Worm (Caenorhabditis elegans) whole organism, mixed stage, embryonic: ENCODE measurements around the gene F44D12.8.

Experiments
- ceh-39 ChIP-seq: fragments of 150-350 bp; optimal IDR thresholded peaks from 2 replicates; lab custom pipeline; 2014; ENCODE audit warnings: missing biosample characterization, missing genetic modification characterization
- flh-1 ChIP-seq: fragments of 200-800 bp; sonication (Bioruptor generic); optimal IDR thresholded peaks from 2 replicates; lab custom pipeline; 2018; ENCODE audit warnings: mild to moderate bottlenecking, missing genetic modification characterization, moderate library complexity, missing compliant biosample characterization
- lin-13 ChIP-seq: fragments of 150-350 bp; optimal IDR thresholded peaks from 2 replicates; lab custom pipeline; 2014; ENCODE audit warnings: missing biosample characterization, missing genetic modification characterization
- lsy-2 ChIP-seq: fragments of 150-350 bp; optimal IDR thresholded peaks from 2 replicates; lab custom pipeline; 2014; ENCODE audit warnings: missing biosample characterization, missing genetic modification characterization
- nhr-12 ChIP-seq: fragments of 150-350 bp; optimal IDR thresholded peaks from 2 replicates; lab custom pipeline; 2014; ENCODE audit warnings: missing biosample characterization, missing genetic modification characterization
- snpc-4 ChIP-seq: fragments of 150-350 bp; optimal IDR thresholded peaks from 2 replicates; lab custom pipeline; 2014; ENCODE audit warnings: missing biosample characterization, missing genetic modification characterization

- no peak for TF ChIP-seq lsy-2 (tag; lab: Kevin White, UChicago)
- TF ChIP-seq flh-1 (GFP tag; lab: Kevin White, UChicago), result no peak
- no peak for TF ChIP-seq lin-13 (tag; lab: Kevin White, UChicago)
- no peak for TF ChIP-seq nhr-12 (tag; lab: Kevin White, UChicago)
- TF ChIP-seq ceh-39, result no peak
- no peak for TF ChIP-seq snpc-4
Observed at ce11 chrIV:10042881-10043280, 19.8 kb downstream of the F44D12.8 start, which contains the start of gene frk-1.
